Worm (Caenorhabditis elegans) whole organism, mixed stage, embryonic: ENCODE results near the gene srw-79.

ENCODE experiments used
- M03D4.4 ChIP-seq: sonication (generic microtip); optimal IDR thresholded peaks from 2 replicates; lab custom pipeline; 2017; ENCODE audit warnings: mild to moderate bottlenecking, missing genetic modification characterization, missing compliant biosample characterization
- bed-3 ChIP-seq: fragments of 200-800 bp; sonication (Bioruptor generic); optimal IDR thresholded peaks from 3 replicates; lab custom pipeline; 2018; ENCODE audit warnings: mild to moderate bottlenecking, missing genetic modification characterization, moderate library complexity, missing compliant biosample characterization
- blmp-1 ChIP-seq: fragments of 150-350 bp; optimal IDR thresholded peaks from 2 replicates; lab custom pipeline; 2014; ENCODE audit warnings: missing biosample characterization, missing genetic modification characterization
- ceh-39 ChIP-seq: fragments of 150-350 bp; optimal IDR thresholded peaks from 2 replicates; lab custom pipeline; 2014; ENCODE audit warnings: missing biosample characterization, missing genetic modification characterization
- ceh-43 ChIP-seq: fragments of 200-800 bp; sonication (Bioruptor generic); optimal IDR thresholded peaks from 2 replicates; lab custom pipeline; 2018; ENCODE audit warnings: mild to moderate bottlenecking, missing genetic modification characterization, moderate library complexity, missing compliant biosample characterization
- ceh-83 ChIP-seq: fragments of 200-800 bp; sonication (Bioruptor generic); optimal IDR thresholded peaks from 2 replicates; lab custom pipeline; 2018; ENCODE audit warnings: mild to moderate bottlenecking, missing genetic modification characterization, missing compliant biosample characterization
- ces-1 ChIP-seq: fragments of 150-350 bp; optimal IDR thresholded peaks from 2 replicates; lab custom pipeline; 2014; ENCODE audit warnings: missing biosample characterization, missing genetic modification reagents, missing genetic modification characterization
- cnd-1 ChIP-seq: fragments of 200-800 bp; sonication (Bioruptor generic); optimal IDR thresholded peaks from 2 replicates; lab custom pipeline; 2018; ENCODE audit warnings: mild to moderate bottlenecking, missing genetic modification characterization, missing compliant biosample characterization
- drap-1 ChIP-seq: fragments of 200-800 bp; sonication (Bioruptor generic); optimal IDR thresholded peaks from 3 replicates; lab custom pipeline; 2018; ENCODE audit warnings: mild to moderate bottlenecking, missing genetic modification characterization, missing compliant biosample characterization
- elt-1 ChIP-seq: sonication (generic microtip); optimal IDR thresholded peaks from 2 replicates; lab custom pipeline; 2017; ENCODE audit warnings: missing genetic modification characterization, mild to moderate bottlenecking, missing compliant biosample characterization, antibody characterized with exemption, moderate library complexity, borderline replicate concordance; ENCODE audit not compliant: insufficient read depth
- elt-3 ChIP-seq: fragments of 150-350 bp; optimal IDR thresholded peaks from 2 replicates; lab custom pipeline; 2014; ENCODE audit warnings: missing biosample characterization, missing genetic modification characterization
- flh-1 ChIP-seq: fragments of 200-800 bp; sonication (Bioruptor generic); optimal IDR thresholded peaks from 2 replicates; lab custom pipeline; 2018; ENCODE audit warnings: mild to moderate bottlenecking, missing genetic modification characterization, moderate library complexity, missing compliant biosample characterization
- ham-2 ChIP-seq: fragments of 200-800 bp; sonication (Bioruptor generic); optimal IDR thresholded peaks from 2 replicates; lab custom pipeline; 2018; ENCODE audit warnings: mild to moderate bottlenecking, missing genetic modification characterization, missing compliant biosample characterization
- lin-13 ChIP-seq: fragments of 150-350 bp; optimal IDR thresholded peaks from 2 replicates; lab custom pipeline; 2014; ENCODE audit warnings: missing biosample characterization, missing genetic modification characterization
- lin-32 ChIP-seq: fragments of 200-800 bp; sonication (Bioruptor generic); optimal IDR thresholded peaks from 2 replicates; lab custom pipeline; 2018; ENCODE audit warnings: mild to moderate bottlenecking, missing genetic modification characterization, missing compliant biosample characterization
- mab-5 ChIP-seq: fragments of 150-350 bp; optimal IDR thresholded peaks from 2 replicates; lab custom pipeline; 2014; ENCODE audit warnings: missing biosample characterization, missing genetic modification characterization
- mep-1 ChIP-seq: fragments of 150-350 bp; optimal IDR thresholded peaks from 2 replicates; lab custom pipeline; 2017; ENCODE audit warnings: missing biosample characterization, missing genetic modification reagents, missing genetic modification characterization, inconsistent platforms
- mls-2 ChIP-seq: sonication (generic microtip); optimal IDR thresholded peaks from 2 replicates; lab custom pipeline; 2016; ENCODE audit warnings: mild to moderate bottlenecking, missing genetic modification characterization, moderate library complexity, missing compliant biosample characterization
- nhr-2 ChIP-seq: fragments of 150-350 bp; optimal IDR thresholded peaks from 2 replicates; lab custom pipeline; 2014; ENCODE audit warnings: missing biosample characterization, missing genetic modification characterization
- nhr-237 ChIP-seq: fragments of 150-350 bp; optimal IDR thresholded peaks from 2 replicates; lab custom pipeline; 2014; ENCODE audit warnings: missing biosample characterization, missing genetic modification characterization
- nhr-28 ChIP-seq: fragments of 150-350 bp; optimal IDR thresholded peaks from 2 replicates; lab custom pipeline; 2014; ENCODE audit warnings: missing biosample characterization, missing genetic modification characterization
- nhr-76 ChIP-seq: sonication (generic microtip); optimal IDR thresholded peaks from 2 replicates; lab custom pipeline; 2017; ENCODE audit warnings: missing biosample characterization, missing genetic modification characterization
- pha-4 ChIP-seq: fragments of 150-350 bp; optimal IDR thresholded peaks from 2 replicates; lab custom pipeline; 2018; ENCODE audit warnings: missing biosample characterization, missing genetic modification reagents, missing genetic modification characterization
- sem-2 ChIP-seq: fragments of 200-800 bp; sonication (Bioruptor generic); optimal IDR thresholded peaks from 2 replicates; lab custom pipeline; 2018; ENCODE audit warnings: mild to moderate bottlenecking, missing genetic modification characterization, missing compliant biosample characterization
- snpc-4 ChIP-seq: fragments of 150-350 bp; optimal IDR thresholded peaks from 2 replicates; lab custom pipeline; 2014; ENCODE audit warnings: missing biosample characterization, missing genetic modification characterization
- sptf-1 ChIP-seq: sonication (generic microtip); optimal IDR thresholded peaks from 2 replicates; lab custom pipeline; 2017; ENCODE audit warnings: mild to moderate bottlenecking, missing genetic modification characterization, moderate library complexity, missing compliant biosample characterization
- unc-120 ChIP-seq: sonication (generic microtip); optimal IDR thresholded peaks from 2 replicates; lab custom pipeline; 2017; ENCODE audit warnings: missing genetic modification characterization, missing compliant biosample characterization; ENCODE audit not compliant: poor library complexity, severe bottlenecking
- unc-39 ChIP-seq: fragments of 150-350 bp; optimal IDR thresholded peaks from 2 replicates; lab custom pipeline; 2014; ENCODE audit warnings: missing biosample characterization, missing genetic modification characterization
- unc-62 ChIP-seq: fragments of 150-350 bp; optimal IDR thresholded peaks from 2 replicates; lab custom pipeline; 2014; ENCODE audit warnings: missing biosample characterization, missing genetic modification reagents, missing genetic modification characterization
- zip-8 ChIP-seq: fragments of 150-350 bp; optimal IDR thresholded peaks from 2 replicates; lab custom pipeline; 2014; ENCODE audit warnings: missing biosample characterization, missing genetic modification characterization
- ztf-11 ChIP-seq: fragments of 150-350 bp; optimal IDR thresholded peaks from 2 replicates; lab custom pipeline; 2014; ENCODE audit warnings: missing biosample characterization, missing genetic modification characterization

The srw-79 gene

DNA sequence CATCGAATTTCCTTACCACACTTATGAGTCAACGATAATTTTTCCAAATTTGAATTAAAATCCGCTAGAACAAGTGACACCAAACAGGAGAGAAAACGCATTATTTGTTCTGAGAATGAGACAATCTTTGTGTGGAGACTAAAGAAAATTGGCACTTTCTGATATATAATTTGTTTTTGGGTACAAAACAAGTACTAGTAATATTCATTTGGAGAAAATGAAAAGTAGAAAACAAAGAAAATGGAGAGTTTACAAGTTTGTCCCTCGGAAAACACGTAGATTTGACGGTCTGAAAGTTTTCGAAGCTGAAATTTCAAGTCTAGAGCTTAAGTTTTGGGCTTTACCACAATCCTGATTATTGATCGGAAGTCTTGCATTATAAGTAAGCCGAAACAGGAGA is 5.8 kb upstream of the srw-79 start, which contains the start of gene irld-66:
Gene irld-66, minus strand, starts transcription at position 101 of the 400 bp plus-strand sequence.
- TF ChIP-seq nhr-76 (tag; lab: Kevin White, UChicago) (no peak), ham-2 (GFP tag; lab: Kevin White, UChicago) (no peak), ztf-11 (no peak), unc-62 (no peak), mep-1 (tag; lab: Kevin White, UChicago) (no peak), drap-1 (no peak), ceh-43 (GFP tag; lab: Kevin White, UChicago) (no peak), ceh-83 (GFP tag; lab: Kevin White, UChicago) (no peak), ceh-39 (tag; lab: Kevin White, UChicago) (no peak), snpc-4 (tag; lab: Kevin White, UChicago) (no peak), lin-13 (tag; lab: Kevin White, UChicago) (no peak), elt-1 (tag; lab: Kevin White, UChicago) (no peak), mab-5 (tag; lab: Kevin White, UChicago) (no peak), blmp-1 (no peak), elt-3 (tag; lab: Kevin White, UChicago) (no peak), nhr-2 (no peak), pha-4 (no peak), unc-120 (tag; lab: Kevin White, UChicago) (no peak), ces-1 (GFP tag; lab: Kevin White, UChicago) (no peak), cnd-1 (tag; lab: Kevin White, UChicago) (no peak)
- TF ChIP-seq, all 35 proteins: peak for 0

DNA sequence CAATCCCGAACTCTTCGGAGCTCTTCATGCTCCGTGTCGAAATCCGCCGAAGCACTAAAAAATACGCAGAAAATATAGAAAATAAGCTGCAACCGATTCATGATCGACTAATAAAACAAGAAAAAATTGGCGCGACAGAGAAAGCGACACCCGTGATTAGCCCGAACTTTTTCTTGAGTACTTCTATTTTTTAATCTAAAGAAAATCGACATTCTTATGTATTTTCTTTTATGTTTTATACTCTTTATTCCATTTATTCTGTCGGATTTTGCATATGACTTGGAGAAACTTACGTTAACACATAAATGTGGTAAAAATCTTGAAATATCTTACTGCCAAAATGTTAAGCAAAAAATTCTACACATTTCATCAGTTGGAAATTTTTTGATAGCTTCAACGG is 2.6 kb upstream of the srw-79 start, which contains the start of the genes irld-50 and irld-49:
Gene irld-50, minus strand, starts transcription at position 101 of the 400 bp plus-strand sequence.
Gene irld-49, plus strand, starts transcription at position 211 of the 400 bp plus-strand sequence.
- TF ChIP-seq elt-1 (tag; lab: Kevin White, UChicago): no peak
- no peak for TF ChIP-seq ces-1 (GFP tag; lab: Kevin White, UChicago)
- TF ChIP-seq unc-120 (tag; lab: Kevin White, UChicago): no peak
- TF ChIP-seq nhr-76 (tag; lab: Kevin White, UChicago): no peak
- TF ChIP-seq nhr-237 (tag; lab: Kevin White, UChicago): no peak
- TF ChIP-seq elt-3 (tag; lab: Kevin White, UChicago): no peak
- TF ChIP-seq mab-5 (tag; lab: Kevin White, UChicago): no peak
- TF ChIP-seq sptf-1: no peak
- TF ChIP-seq zip-8 (tag; lab: Kevin White, UChicago): no peak
- no peak for TF ChIP-seq ham-2 (GFP tag; lab: Kevin White, UChicago)
- TF ChIP-seq unc-62: no peak
- no peak for TF ChIP-seq M03D4.4
- TF ChIP-seq lin-13 (tag; lab: Kevin White, UChicago): no peak
- TF ChIP-seq ztf-11: no peak
- TF ChIP-seq, all 35 proteins: peak for 0

DNA sequence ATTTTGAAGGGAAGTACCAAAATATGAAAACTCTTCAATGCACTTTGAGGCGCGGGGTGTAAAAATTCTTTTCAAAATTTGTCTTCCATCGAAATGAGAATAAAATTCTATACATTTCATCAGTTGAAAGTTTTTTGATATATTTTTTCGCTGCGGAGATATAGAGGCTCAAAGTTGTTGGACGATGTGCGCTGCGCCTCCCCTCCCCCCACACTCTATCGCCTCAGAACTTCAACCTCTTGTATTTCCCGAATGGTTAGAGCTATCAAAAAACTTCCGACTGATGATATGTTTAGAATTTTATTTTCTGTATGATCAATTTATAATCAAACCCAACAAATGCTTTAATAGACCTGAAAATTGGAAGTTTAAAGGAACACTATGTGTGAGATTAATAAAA is 2.1 kb downstream of the srw-79 start:
- TF ChIP-seq nhr-76 (tag; lab: Kevin White, UChicago) (no peak), ceh-39 (tag; lab: Kevin White, UChicago) (no peak), mep-1 (tag; lab: Kevin White, UChicago) (no peak), nhr-28 (no peak), sem-2 (GFP tag; lab: Kevin White, UChicago) (no peak), nhr-2 (no peak), elt-3 (tag; lab: Kevin White, UChicago) (no peak), flh-1 (no peak), ces-1 (GFP tag; lab: Kevin White, UChicago) (no peak)

DNA sequence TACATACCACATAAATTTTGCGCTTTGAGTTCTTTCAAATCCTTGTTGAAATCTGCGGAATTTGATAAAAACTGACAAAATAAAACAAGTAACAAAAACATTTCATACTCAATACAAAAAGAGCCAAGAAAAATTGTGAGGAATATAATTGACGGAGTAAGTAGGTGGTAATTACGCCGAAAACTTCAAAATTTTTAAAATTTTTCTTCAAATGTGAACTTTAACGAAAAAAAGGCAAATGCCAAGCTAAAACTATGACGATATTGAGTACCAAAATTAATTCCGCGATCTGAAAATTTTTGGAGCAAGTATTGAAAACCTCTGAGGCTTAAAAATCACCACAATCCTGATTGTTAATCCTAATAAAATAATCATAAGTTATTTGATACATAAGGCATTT is 6.1 kb downstream of the srw-79 start, which contains the start of gene irld-51:
Gene irld-51, minus strand, starts transcription at position 101 of the 400 bp plus-strand sequence.
- TF ChIP-seq unc-39 (no peak), zip-8 (tag; lab: Kevin White, UChicago) (no peak), mab-5 (tag; lab: Kevin White, UChicago) (no peak), nhr-237 (tag; lab: Kevin White, UChicago) (no peak), unc-120 (tag; lab: Kevin White, UChicago) (no peak), elt-1 (tag; lab: Kevin White, UChicago) (no peak), mls-2 (tag; lab: Kevin White, UChicago) (no peak), lin-32 (GFP tag; lab: Kevin White, UChicago) (no peak), pha-4 (no peak), drap-1 (no peak), unc-62 (no peak), lin-13 (tag; lab: Kevin White, UChicago) (no peak), sem-2 (GFP tag; lab: Kevin White, UChicago) (no peak), bed-3 (GFP tag; lab: Kevin White, UChicago) (no peak)
